Worm (Caenorhabditis elegans): ENCODE data around the gene spig-1.
"Not testable (repeated sequence)": the region's sequence is repeated elsewhere in the genome, so short reads cannot be mapped to it uniquely, and the experiment has no call there.

spig-1 gene

DNA sequence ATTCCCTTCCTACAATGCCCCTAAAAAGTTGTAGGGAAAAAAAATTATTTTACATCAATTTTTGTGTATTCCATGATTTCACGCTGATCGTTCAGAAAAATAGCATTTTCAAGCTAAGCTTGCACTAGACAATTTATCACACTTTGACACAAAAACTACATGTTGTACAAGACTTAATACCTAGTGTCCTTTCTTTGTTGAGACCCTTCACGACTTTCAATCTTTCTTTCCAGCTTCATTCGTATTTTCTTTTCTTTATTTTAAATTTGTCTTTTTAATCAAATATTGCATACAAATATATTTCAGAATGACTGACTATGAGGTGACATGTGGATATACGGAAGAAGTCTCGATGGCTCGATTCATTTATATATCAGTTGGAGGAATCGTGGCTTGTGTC is 5.5 kb upstream of the spig-1 start, which contains the start of gene F20A1.2:
Gene F20A1.2 (plus strand): TSS at position 301 of the 400 bp plus-strand sequence.
- TF ChIP-seq nhr-10 (tag; optimal IDR thresholded peaks at IDR 0.05) (no peak), nhr-21 (tag; optimal IDR thresholded peaks at IDR 0.05) (no peak), skn-1 (tag; optimal IDR thresholded peaks at IDR 0.05) (no peak), mab-5 (tag; optimal IDR thresholded peaks at IDR 0.05) (no peak), aly-2 (tag; optimal IDR thresholded peaks at IDR 0.05) (no peak), lsy-2 (tag; optimal IDR thresholded peaks at IDR 0.05) (no peak), lin-39 (tag; optimal IDR thresholded peaks at IDR 0.05) (no peak), gmeb-1 (tag; optimal IDR thresholded peaks at IDR 0.05) (no peak), fos-1 (tag; optimal IDR thresholded peaks at IDR 0.05) (no peak)

ce11 chrV:7047512-7047911 is 4.0 kb upstream of the spig-1 start, which contains the start of gene F20A1.8:
TSS of gene F20A1.8 (minus strand) at chrV:7047612.
- no peak for TF ChIP-seq egl-27 (tag; optimal IDR thresholded peaks at IDR 0.05)

DNA sequence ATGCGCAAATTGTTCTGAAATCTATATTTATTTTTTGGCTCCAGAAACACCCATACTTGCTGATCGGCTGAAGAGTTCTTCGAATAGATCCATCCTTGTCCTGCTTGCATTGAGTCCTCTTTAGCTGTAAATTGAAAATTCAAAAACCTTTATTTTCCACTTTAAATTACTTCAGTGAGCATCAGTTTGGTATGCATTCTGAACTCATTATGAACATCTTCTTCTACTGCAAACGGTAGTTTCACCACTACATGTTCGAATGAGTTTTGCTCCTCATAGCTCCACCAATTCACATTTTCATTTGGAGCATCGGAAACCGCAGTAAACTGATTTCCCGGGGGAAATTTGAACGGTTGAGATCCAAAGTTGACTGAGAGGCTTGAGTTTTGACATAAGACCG is 1.4 kb upstream of the spig-1 start:
- no peak for TF ChIP-seq nhr-11 (tag; optimal IDR thresholded peaks at IDR 0.05)
- TF ChIP-seq ztf-11 (tag; optimal IDR thresholded peaks at IDR 0.05) = no peak
- no peak for TF ChIP-seq ZK546.5 (tag; optimal IDR thresholded peaks at IDR 0.05)
- TF ChIP-seq sem-4 (tag; optimal IDR thresholded peaks at IDR 0.05) = no peak
- TF ChIP-seq mab-5 (tag; optimal IDR thresholded peaks at IDR 0.05) = no peak
- TF ChIP-seq nhr-6 (tag; optimal IDR thresholded peaks at IDR 0.05) = no peak

DNA sequence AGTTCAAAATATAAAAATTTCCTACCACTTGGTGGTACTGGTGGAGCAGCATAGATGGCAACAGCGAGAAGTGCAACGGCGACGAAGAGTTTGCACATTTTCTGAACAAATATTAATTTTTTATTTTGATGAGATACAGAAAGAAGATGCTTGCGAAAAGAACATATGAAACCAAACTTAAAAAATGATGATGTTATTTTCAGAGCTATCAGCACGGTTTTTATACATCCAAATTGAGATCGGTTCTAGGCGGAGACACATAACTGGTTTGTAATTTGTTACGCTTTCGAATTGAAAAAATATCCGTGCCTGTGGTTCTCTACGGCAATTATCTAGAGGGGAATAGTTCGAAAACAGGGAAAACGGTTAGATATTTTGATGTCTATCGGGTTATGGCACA is 1.6 kb downstream of the spig-1 start, which contains the start of gene txt-17:
Gene txt-17 (minus strand): TSS at position 101 of the 400 bp plus-strand sequence.
- TF ChIP-seq elt-3 (tag; optimal IDR thresholded peaks at IDR 0.05) (no peak), sma-9 (GFP tag; optimal IDR thresholded peaks at IDR 0.05) (no peak), sma-9 (tag; optimal IDR thresholded peaks at IDR 0.05) (no peak), nhr-77 (tag; optimal IDR thresholded peaks at IDR 0.05) (no peak), Y55F3AM.14 (GFP tag; optimal IDR thresholded peaks at IDR 0.05) (no peak), ztf-4 (tag; optimal IDR thresholded peaks at IDR 0.05) (no peak), blmp-1 (tag; optimal IDR thresholded peaks at IDR 0.05; ENCODE audit: insufficient read depth) (no peak), elt-1 (tag; optimal IDR thresholded peaks at IDR 0.05) (no peak), lin-13 (GFP tag; optimal IDR thresholded peaks at IDR 0.05) (no peak), nhr-25 (tag; optimal IDR thresholded peaks at IDR 0.05) (no peak), R02D3.7 (tag; optimal IDR thresholded peaks at IDR 0.05) (no peak), mab-5 (tag; optimal IDR thresholded peaks at IDR 0.05) (no peak), F13H6.1 (tag; optimal IDR thresholded peaks at IDR 0.05) (no peak), dmd-4 (tag; optimal IDR thresholded peaks at IDR 0.05) (no peak)

- TF ChIP-seq ama-1 (optimal IDR thresholded peaks at IDR 0.05) (no peak), ZK546.5 (tag; optimal IDR thresholded peaks at IDR 0.05) (no peak), lin-13 (GFP tag; optimal IDR thresholded peaks at IDR 0.05) (no peak), nhr-23 (tag; optimal IDR thresholded peaks at IDR 0.05) (no peak), mdl-1 (tag; optimal IDR thresholded peaks at IDR 0.05) (no peak)
Observed at ce11 chrV:7054598-7054997, 3.1 kb downstream of the spig-1 start, which contains the start of gene spig-8. TSS of gene spig-8 (plus strand) at chrV:7054898.

DNA sequence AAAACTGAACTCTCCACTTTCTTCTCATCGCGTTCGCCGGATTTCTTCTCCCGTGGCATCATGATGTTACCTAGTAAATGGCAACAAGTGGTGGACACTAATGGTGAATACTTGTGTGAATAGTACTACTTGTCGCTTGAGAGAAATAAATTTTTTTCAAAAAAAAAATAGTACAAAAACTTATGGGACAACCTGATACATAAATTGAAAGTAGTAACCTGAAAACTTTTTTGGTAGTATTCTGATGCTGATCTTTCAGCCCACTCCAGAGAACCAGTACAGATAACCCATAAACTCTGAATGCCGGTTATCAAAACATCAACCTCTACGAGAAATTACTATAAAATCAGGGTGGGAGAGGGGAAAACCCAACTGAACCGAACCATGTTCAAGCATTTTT is 6.3 kb downstream of the spig-1 start, which contains the start of gene Y57E12AL.2:
Gene Y57E12AL.2 (plus strand): TSS at position 301 of the 400 bp plus-strand sequence.
- not testable (repeated sequence) for TF ChIP-seq zag-1 (tag; optimal IDR thresholded peaks at IDR 0.05); unc-55 (GFP tag; optimal IDR thresholded peaks at IDR 0.05); dmd-4 (tag; optimal IDR thresholded peaks at IDR 0.05)

DNA sequence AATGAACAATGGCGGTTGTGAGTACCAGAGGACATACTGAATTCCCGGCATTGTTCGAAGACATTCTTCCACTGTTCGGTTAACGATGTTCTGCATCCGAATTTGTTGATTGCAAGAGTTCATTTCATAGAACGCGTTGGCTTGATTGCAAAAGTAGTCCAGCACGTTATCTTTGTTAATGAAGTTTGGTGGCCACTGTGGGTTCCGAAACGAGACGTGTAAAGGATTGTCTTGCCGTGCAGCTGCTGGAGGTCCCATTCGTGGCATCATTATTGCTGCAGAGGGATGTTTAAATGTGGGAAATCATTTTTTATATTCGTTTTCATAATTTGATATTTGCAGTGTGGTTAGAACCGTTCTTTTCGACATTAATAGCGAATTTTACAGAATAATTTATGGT is 7.8 kb downstream of the spig-1 start, which contains the start of gene mdt-6:
Gene mdt-6 (minus strand): TSS at position 275 of the 400 bp plus-strand sequence.
- no peak for TF ChIP-seq alr-1 (tag; optimal IDR thresholded peaks at IDR 0.05)
- no peak for TF ChIP-seq ztf-4 (tag; optimal IDR thresholded peaks at IDR 0.05)
- no peak for TF ChIP-seq crh-2 (tag; optimal IDR thresholded peaks at IDR 0.05)
- TF ChIP-seq unc-39 (tag; optimal IDR thresholded peaks at IDR 0.05) = no peak
- TF ChIP-seq ztf-1 (GFP tag; conservative IDR thresholded peaks at IDR 0.05) = no peak
- TF ChIP-seq snpc-4 (tag; optimal IDR thresholded peaks at IDR 0.05) = no peak
- TF ChIP-seq skn-1 (tag; optimal IDR thresholded peaks at IDR 0.05) = no peak
- no peak for TF ChIP-seq sma-9 (GFP tag; optimal IDR thresholded peaks at IDR 0.05)
- no peak for TF ChIP-seq sma-9 (tag; optimal IDR thresholded peaks at IDR 0.05)
